Worm (Caenorhabditis elegans) whole organism, young adult: ENCODE measurements around the gene Y54G9A.9.

Experiments
- cebp-2 ChIP-seq: fragments of 200-800 bp; sonication (Bioruptor generic); IDR thresholded peaks from 2 replicates; pipeline ENCODE4 v1.3.6; 2022; ENCODE audit warnings: missing genetic modification characterization, missing compliant biosample characterization
- fkh-3 ChIP-seq: sonication (generic microtip); optimal IDR thresholded peaks from 2 replicates; lab custom pipeline; 2016; ENCODE audit warnings: mild to moderate bottlenecking, missing genetic modification characterization, missing compliant biosample characterization

ce11 chrII:13722763-13723162 is 6.8 kb upstream of the Y54G9A.9 start, which contains the start of gene Y54G9A.5:
- no peak for TF ChIP-seq fkh-3 (tag; lab: Kevin White, UChicago)
- TF ChIP-seq cebp-2 (GFP tag; lab: Robert Waterston, UW), result no peak
